Worm (Caenorhabditis elegans) whole organism, early embryonic: ENCODE data around the gene Y45F10C.6.
A peak's percentile ranks its signal among the peaks of the same experiment; 100 is the strongest.

ENCODE experiments used
- B0310.2 ChIP-seq: sonication (generic microtip); optimal IDR thresholded peaks from 2 replicates; lab custom pipeline; 2016; ENCODE audit warnings: mild to moderate bottlenecking, missing genetic modification characterization, missing compliant biosample characterization
- F13C5.2 ChIP-seq: sonication (generic microtip); optimal IDR thresholded peaks from 2 replicates; lab custom pipeline; 2017; ENCODE audit warnings: mild to moderate bottlenecking, missing genetic modification characterization, inconsistent platforms, missing compliant biosample characterization
- aly-1 ChIP-seq: sonication (generic microtip); optimal IDR thresholded peaks from 2 replicates; lab custom pipeline; 2016; ENCODE audit warnings: missing genetic modification characterization, missing compliant biosample characterization
- ama-1 ChIP-seq: fragments of 150-350 bp; optimal IDR thresholded peaks from 2 replicates; lab custom pipeline; 2014
- ets-7 ChIP-seq: sonication (generic microtip); optimal IDR thresholded peaks from 2 replicates; lab custom pipeline; 2016; ENCODE audit warnings: missing genotype, missing genetic modification characterization, missing compliant biosample characterization
- hmg-4 ChIP-seq: fragments of 200-800 bp; sonication (Bioruptor generic); optimal IDR thresholded peaks from 2 replicates; lab custom pipeline; 2018; ENCODE audit warnings: mild to moderate bottlenecking, missing genetic modification characterization, missing compliant biosample characterization
- hnd-1 ChIP-seq: sonication (generic microtip); optimal IDR thresholded peaks from 2 replicates; lab custom pipeline; 2016; ENCODE audit warnings: missing genetic modification characterization, missing compliant biosample characterization
- scrt-1 ChIP-seq: fragments of 200-800 bp; sonication (Bioruptor generic); IDR thresholded peaks from 2 replicates; pipeline ENCODE4 v1.3.6; 2022; ENCODE audit warnings: missing genetic modification characterization, missing compliant biosample characterization
- sea-1 ChIP-seq: fragments of 200-800 bp; sonication (Bioruptor generic); conservative IDR thresholded peaks from 2 replicates; pipeline ENCODE4 v1.3.6; 2022; ENCODE audit warnings: missing genetic modification characterization, missing compliant biosample characterization
- tbx-11 ChIP-seq: fragments of 200-800 bp; sonication (Bioruptor generic); IDR thresholded peaks from 2 replicates; pipeline ENCODE4 v1.3.6; 2022; ENCODE audit warnings: missing genetic modification characterization, missing compliant biosample characterization
- tbx-37 ChIP-seq: fragments of 200-800 bp; sonication (Bioruptor generic); conservative IDR thresholded peaks from 2 replicates; pipeline ENCODE4 v1.3.6; 2022; ENCODE audit warnings: missing genetic modification reagents, missing genetic modification characterization, missing compliant biosample characterization
- tra-4 ChIP-seq: sonication (generic microtip); optimal IDR thresholded peaks from 2 replicates; lab custom pipeline; 2017; ENCODE audit warnings: missing genetic modification characterization, missing compliant biosample characterization

Y45F10C.6 gene

DNA sequence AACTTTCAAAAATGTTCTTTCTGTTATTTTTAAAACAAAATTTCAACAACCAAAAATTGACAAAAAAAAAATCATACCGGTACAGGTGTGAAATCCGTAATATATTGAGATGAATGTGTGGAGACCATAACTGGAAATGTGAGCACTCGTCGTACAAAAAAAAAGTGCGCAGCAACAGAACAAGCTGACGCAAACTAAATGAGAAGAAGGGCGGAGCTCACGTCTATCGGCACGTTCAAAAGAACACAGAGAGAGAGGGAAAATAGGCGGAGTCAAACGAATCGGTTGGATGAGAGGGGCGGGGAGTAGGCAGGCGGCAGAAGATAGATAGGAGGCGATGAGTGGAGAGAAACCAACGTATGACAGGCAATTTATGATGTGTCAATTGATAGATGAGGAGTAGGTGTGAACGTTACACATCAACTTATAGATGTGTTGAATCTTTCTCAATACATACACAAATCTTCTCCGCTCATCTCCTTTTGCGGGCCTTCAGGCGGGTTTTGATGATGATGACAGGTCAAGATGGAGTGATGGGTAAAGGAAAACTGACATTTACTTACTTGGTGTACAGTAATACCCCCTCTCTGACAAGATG lies 51.8 kb downstream of the Y45F10C.6 start, which contains the start of gene tlp-1:
Gene tlp-1 (minus strand): TSS at position 255 of the 598 bp plus-strand sequence.
- TF ChIP-seq ets-7 (tag; lab: Kevin White, UChicago) (no peak), aly-1 (tag; lab: Kevin White, UChicago) (peak; percentile 0), sea-1 (GFP tag; lab: Robert Waterston, UW) (no peak), tbx-11 (GFP tag; lab: Robert Waterston, UW) (peak; percentile 24; the same call in 1 of the 2 replicates), tbx-37 (no peak), F13C5.2 (tag; lab: Kevin White, UChicago) (peak; percentile 24), scrt-1 (GFP tag; lab: Robert Waterston, UW) (no peak), tra-4 (no peak), hmg-4 (no peak), ama-1 (lab: Kevin White, UChicago) (no peak), B0310.2 (tag; lab: Kevin White, UChicago) (no peak), hnd-1 (no peak)
